Fruit fly (Drosophila melanogaster) whole organism, embryonic: Measurements from ENCODE around the gene CG7991.
A peak's percentile ranks its signal among the peaks of the same experiment; 100 is the strongest.

ENCODE experiments used
- ATbp ChIP-seq: fragments of 200-800 bp; sonication (Bioruptor generic); optimal IDR thresholded peaks from 2 replicates; lab custom pipeline; 2017; ENCODE audit warnings: missing biosample characterization, mild to moderate bottlenecking, missing genetic modification characterization, missing genetic modification reagents
- Atf-2 ChIP-seq: fragments of 200-800 bp; sonication (Bioruptor generic); optimal IDR thresholded peaks from 2 replicates; lab custom pipeline; 2016; ENCODE audit warnings: missing biosample characterization, missing genetic modification characterization
- CG10267 ChIP-seq: fragments of 200-800 bp; sonication (Bioruptor generic); optimal IDR thresholded peaks from 2 replicates; lab custom pipeline; 2018; ENCODE audit warnings: missing biosample characterization, mild to moderate bottlenecking, missing genetic modification characterization, moderate library complexity
- CG10543 ChIP-seq: fragments of 200-800 bp; sonication (Bioruptor generic); optimal IDR thresholded peaks from 3 replicates; lab custom pipeline; 2017; ENCODE audit warnings: missing biosample characterization, mild to moderate bottlenecking, missing genetic modification characterization, moderate library complexity
- CG11504 ChIP-seq: fragments of 200-800 bp; sonication (Bioruptor generic); optimal IDR thresholded peaks from 3 replicates; lab custom pipeline; 2019; ENCODE audit warnings: missing biosample characterization, mild to moderate bottlenecking, missing genetic modification characterization, moderate library complexity
- CG11696 ChIP-seq: fragments of 200-800 bp; sonication (Bioruptor generic); IDR thresholded peaks from 2 replicates; pipeline ENCODE4 v1.3.6; 2022; ENCODE audit warnings: missing biosample characterization, missing genetic modification characterization
- CG14441 ChIP-seq: fragments of 200-800 bp; sonication (Bioruptor generic); IDR thresholded peaks from 2 replicates; pipeline ENCODE4 v1.3.6; 2022; ENCODE audit warnings: missing biosample characterization, missing genetic modification characterization
- CG14667 ChIP-seq: fragments of 200-800 bp; sonication (Bioruptor generic); IDR thresholded peaks from 2 replicates; pipeline ENCODE4 v1.3.6; 2022; ENCODE audit warnings: missing biosample characterization, missing genetic modification characterization
- CG14710 ChIP-seq: fragments of 200-800 bp; sonication (Bioruptor generic); optimal IDR thresholded peaks from 3 replicates; lab custom pipeline; 2019; ENCODE audit warnings: missing biosample characterization, mild to moderate bottlenecking, missing genetic modification characterization, moderate library complexity
- CG15479 ChIP-seq: fragments of 200-800 bp; sonication (Bioruptor generic); optimal IDR thresholded peaks from 3 replicates; lab custom pipeline; 2019; ENCODE audit warnings: missing biosample characterization, mild to moderate bottlenecking, missing genetic modification characterization, moderate library complexity
- CG15696 ChIP-seq: fragments of 200-800 bp; sonication (Bioruptor generic); optimal IDR thresholded peaks from 2 replicates; lab custom pipeline; 2019; ENCODE audit warnings: missing biosample characterization, mild to moderate bottlenecking, missing genetic modification characterization, moderate library complexity
- CG1602 ChIP-seq: fragments of 200-800 bp; sonication (Bioruptor generic); optimal IDR thresholded peaks from 3 replicates; lab custom pipeline; 2016; ENCODE audit warnings: missing biosample characterization, missing genetic modification characterization
- CG17328 ChIP-seq: fragments of 200-800 bp; sonication (Bioruptor generic); IDR thresholded peaks from 2 replicates; pipeline ENCODE4 v1.3.6; 2022; ENCODE audit warnings: missing biosample characterization, missing genetic modification characterization
- CG18262 ChIP-seq: fragments of 200-800 bp; optimal IDR thresholded peaks from 3 replicates; lab custom pipeline; 2019; ENCODE audit warnings: missing biosample characterization, mild to moderate bottlenecking, missing genetic modification characterization, moderate library complexity
- CG18764 ChIP-seq: fragments of 200-800 bp; sonication (Bioruptor generic); optimal IDR thresholded peaks from 3 replicates; lab custom pipeline; 2016; ENCODE audit warnings: missing biosample characterization, missing genetic modification characterization
- CG2129 ChIP-seq: fragments of 200-800 bp; sonication (Bioruptor generic); IDR thresholded peaks from 2 replicates; pipeline ENCODE4 v1.3.6; 2022; ENCODE audit warnings: missing biosample characterization, missing genetic modification characterization; ENCODE audit not compliant: partially characterized antibody
- CG30403 ChIP-seq: fragments of 200-800 bp; sonication (Bioruptor generic); optimal IDR thresholded peaks from 3 replicates; lab custom pipeline; 2016; ENCODE audit warnings: missing biosample characterization, missing genetic modification characterization
- CG32532 ChIP-seq: fragments of 200-800 bp; sonication (Bioruptor generic); IDR thresholded peaks from 2 replicates; pipeline ENCODE4 v1.3.6; 2022; ENCODE audit warnings: missing biosample characterization, missing genetic modification characterization
- CG4707 ChIP-seq: fragments of 200-800 bp; sonication (Bioruptor generic); optimal IDR thresholded peaks from 2 replicates; lab custom pipeline; 2018; ENCODE audit warnings: missing biosample characterization, mild to moderate bottlenecking, missing genetic modification characterization, moderate library complexity
- CG6689 ChIP-seq: fragments of 200-800 bp; sonication (Bioruptor generic); IDR thresholded peaks from 2 replicates; pipeline ENCODE4 v1.3.6; 2022; ENCODE audit warnings: missing biosample characterization, missing genetic modification characterization
- CG7839 ChIP-seq: fragments of 200-800 bp; sonication (Bioruptor generic); optimal IDR thresholded peaks from 3 replicates; lab custom pipeline; 2018; ENCODE audit warnings: missing biosample characterization, mild to moderate bottlenecking, missing genetic modification characterization, moderate library complexity
- CG8924 ChIP-seq: fragments of 200-800 bp; optimal IDR thresholded peaks from 3 replicates; lab custom pipeline; 2019; ENCODE audit warnings: missing biosample characterization, mild to moderate bottlenecking, missing genetic modification characterization, moderate library complexity
- CrebB ChIP-seq: fragments of 200-800 bp; sonication (Bioruptor generic); optimal IDR thresholded peaks from 3 replicates; lab custom pipeline; 2018; ENCODE audit warnings: missing biosample characterization, mild to moderate bottlenecking, missing genetic modification characterization
- Drgx ChIP-seq: fragments of 200-800 bp; sonication (Bioruptor generic); IDR thresholded peaks from 2 replicates; pipeline ENCODE4 v1.3.6; 2022; ENCODE audit warnings: missing biosample characterization, missing genetic modification characterization
- E2f1 ChIP-seq: fragments of 200-800 bp; sonication (Bioruptor generic); IDR thresholded peaks from 2 replicates; pipeline ENCODE4 v1.3.6; 2022; ENCODE audit warnings: missing biosample characterization, missing genetic modification characterization
- Fer1 ChIP-seq: fragments of 200-800 bp; sonication (Bioruptor generic); optimal IDR thresholded peaks from 2 replicates; lab custom pipeline; 2017; ENCODE audit warnings: missing biosample characterization, mild to moderate bottlenecking, missing genetic modification characterization
- Hr51 ChIP-seq, 2 experiments: fragments of 200-800 bp; sonication (Bioruptor generic); optimal IDR thresholded peaks; 2 replicates in 1 of 2; 3 replicates in 1 of 2; lab custom pipeline; 2016 to 2018; ENCODE audit warnings: missing biosample characterization in 2 of 2, missing genetic modification characterization in 2 of 2, mild to moderate bottlenecking in 1 of 2, moderate library complexity in 1 of 2
- Hsf ChIP-seq: fragments of 200-800 bp; sonication (Bioruptor generic); optimal IDR thresholded peaks from 3 replicates; lab custom pipeline; 2016; ENCODE audit warnings: missing biosample characterization, missing genetic modification characterization
- Oli ChIP-seq: fragments of 200-800 bp; sonication (Bioruptor generic); optimal IDR thresholded peaks from 2 replicates; lab custom pipeline; 2018; ENCODE audit warnings: missing biosample characterization, mild to moderate bottlenecking, missing genetic modification characterization, moderate library complexity
- Pdp1 ChIP-seq, 2 experiments: fragments of 200-800 bp; sonication (Bioruptor generic); optimal IDR thresholded peaks; 3 replicates each; lab custom pipeline; 2016; ENCODE audit warnings: missing biosample characterization in 2 of 2, missing genetic modification characterization in 2 of 2, mild to moderate bottlenecking in 1 of 2, moderate library complexity in 1 of 2
- Ptx1 ChIP-seq: fragments of 200-800 bp; sonication (Bioruptor generic); IDR thresholded peaks from 2 replicates; pipeline ENCODE4 v1.3.6; 2022; ENCODE audit warnings: missing biosample characterization, missing genetic modification characterization
- Xrp1 ChIP-seq: fragments of 200-800 bp; sonication (Bioruptor generic); IDR thresholded peaks from 2 replicates; pipeline ENCODE4 v1.3.6; 2022; ENCODE audit warnings: missing biosample characterization, missing genetic modification characterization
- ase ChIP-seq: fragments of 200-800 bp; sonication (Bioruptor generic); IDR thresholded peaks from 3 replicates; pipeline ENCODE4 v1.3.6; 2022; ENCODE audit warnings: missing biosample characterization, missing genetic modification characterization
- ato ChIP-seq: fragments of 200-800 bp; sonication (Bioruptor generic); IDR thresholded peaks from 2 replicates; pipeline ENCODE4 v1.3.6; 2022; ENCODE audit warnings: missing biosample characterization, missing genetic modification characterization; ENCODE audit not compliant: partially characterized antibody
- dmrt11E ChIP-seq: fragments of 200-800 bp; sonication (Bioruptor generic); optimal IDR thresholded peaks from 3 replicates; lab custom pipeline; 2018; ENCODE audit warnings: missing biosample characterization, mild to moderate bottlenecking, missing genetic modification characterization, moderate library complexity
- fu2 ChIP-seq: fragments of 200-800 bp; sonication (Bioruptor generic); optimal IDR thresholded peaks from 2 replicates; lab custom pipeline; 2016; ENCODE audit warnings: missing biosample characterization, missing genetic modification characterization
- gem ChIP-seq: fragments of 200-800 bp; sonication (Bioruptor generic); optimal IDR thresholded peaks from 2 replicates; lab custom pipeline; 2019; ENCODE audit warnings: missing biosample characterization, mild to moderate bottlenecking, missing genetic modification characterization, moderate library complexity
- grn ChIP-seq: fragments of 200-800 bp; sonication (Bioruptor generic); optimal IDR thresholded peaks from 3 replicates; lab custom pipeline; 2017; ENCODE audit warnings: missing biosample characterization, missing genetic modification characterization
- gsb-n ChIP-seq: fragments of 200-800 bp; sonication (Bioruptor generic); optimal IDR thresholded peaks from 3 replicates; lab custom pipeline; 2018; ENCODE audit warnings: missing biosample characterization, mild to moderate bottlenecking, missing genetic modification characterization
- knrl ChIP-seq: fragments of 200-800 bp; sonication (Bioruptor generic); IDR thresholded peaks from 3 replicates; pipeline ENCODE4 v1.3.6; 2022; ENCODE audit warnings: missing biosample characterization, missing genetic modification characterization; ENCODE audit not compliant: partially characterized antibody
- mirr ChIP-seq: fragments of 200-800 bp; sonication (Bioruptor generic); optimal IDR thresholded peaks from 3 replicates; lab custom pipeline; 2018; ENCODE audit warnings: missing biosample characterization, mild to moderate bottlenecking, missing genetic modification characterization
- nmo ChIP-seq: fragments of 200-800 bp; sonication (Bioruptor generic); optimal IDR thresholded peaks from 2 replicates; lab custom pipeline; 2018; ENCODE audit warnings: missing biosample characterization, mild to moderate bottlenecking, missing genetic modification characterization, moderate library complexity
- phol ChIP-seq: fragments of 200-800 bp; sonication (Bioruptor generic); optimal IDR thresholded peaks from 3 replicates; lab custom pipeline; 2018; ENCODE audit warnings: missing biosample characterization, mild to moderate bottlenecking, missing genetic modification characterization, moderate library complexity
- prd ChIP-seq, 3 experiments: fragments of >200 bp in 2 of 3; fragments of 200-800 bp in 1 of 3; sonication (Bioruptor generic) in 1 of 3; optimal IDR thresholded peaks in 2 of 3; IDR thresholded peaks in 1 of 3; 2 replicates in 2 of 3; 3 replicates in 1 of 3; pipeline versions ENCODE4 v1.3.6 to Lab custom; 2017 to 2022; ENCODE audit warnings: missing biosample characterization in 1 of 3, missing genetic modification characterization in 1 of 3
- sens ChIP-seq: fragments of 200-800 bp; sonication (Bioruptor generic); peaks from one replicate; lab custom pipeline; 2016; ENCODE audit warnings: missing biosample characterization, missing genetic modification characterization
- sob ChIP-seq: fragments of 200-800 bp; sonication (Bioruptor generic); IDR thresholded peaks from 2 replicates; pipeline ENCODE4 v1.3.6; 2022; ENCODE audit warnings: missing biosample characterization, missing genetic modification characterization
- tap ChIP-seq: fragments of 200-800 bp; optimal IDR thresholded peaks from 3 replicates; lab custom pipeline; 2019; ENCODE audit warnings: missing biosample characterization, mild to moderate bottlenecking, missing genetic modification characterization, moderate library complexity
- tio ChIP-seq: fragments of 200-800 bp; sonication (Bioruptor generic); optimal IDR thresholded peaks from 2 replicates; lab custom pipeline; 2017; ENCODE audit warnings: missing biosample characterization, missing genetic modification characterization, inconsistent platforms

CG7991 gene

dm6 chr3L:1702367-1702927 lies 27.9 kb downstream of the CG7991 start, which contains the start of gene CG13931 (continued):
- TF ChIP-seq sens (GFP tag; lab: Kevin White, UChicago) (peak; percentile 80), CG10543 (GFP tag; lab: Kevin White, UChicago) (no peak), CG14441 (GFP tag; lab: Robert Waterston, UW) (0 out of 2 replicates have a peak, but pooled peaks have one; percentile 31), ato (no peak), CrebB (tag; lab: Kevin White, UChicago) (no peak), ATbp (GFP tag; lab: Kevin White, UChicago) (peak; percentile 1), Pdp1 (GFP tag; optimal IDR thresholded peaks at IDR 0.05; lab: Kevin White, UChicago) (peak in 1 of 2 experiments; percentile 17), ase (0 out of 3 replicates have a peak, but pooled peaks have one; percentile 22), CG15696 (tag; lab: Kevin White, UChicago) (peak; percentile 22), prd (optimal IDR thresholded peaks at IDR 0.05; lab: Kevin White, UChicago) (no peak), prd (GFP tag; IDR thresholded peaks at IDR 0.05; lab: Robert Waterston, UW) (peak; percentile 76), gem (tag; lab: Kevin White, UChicago) (peak; percentile 61), CG18262 (tag; lab: Kevin White, UChicago) (no peak), CG14667 (GFP tag; lab: Robert Waterston, UW) (0 out of 2 replicates have a peak, but pooled peaks have one; percentile 29), tap (tag; lab: Kevin White, UChicago) (no peak), CG8924 (peak; percentile 3), CG32532 (GFP tag; lab: Robert Waterston, UW) (0 out of 2 replicates have a peak, but pooled peaks have one; percentile 18), knrl (GFP tag; lab: Robert Waterston, UW) (no peak), dmrt11E (tag; lab: Kevin White, UChicago) (peak; percentile 56), Hr51 (GFP tag; optimal IDR thresholded peaks at IDR 0.05; lab: Kevin White, UChicago) (peak in 1 of 2 experiments; percentile 17), Ptx1 (peak; percentile 41; the same call in 1 of the 2 replicates), CG10267 (tag; lab: Kevin White, UChicago) (no peak), tio (peak; percentile 32), CG15479 (GFP tag; lab: Kevin White, UChicago) (no peak), grn (no peak), CG18764 (GFP tag; lab: Kevin White, UChicago) (peak; percentile 3), Fer1 (GFP tag; lab: Kevin White, UChicago) (no peak), CG11696 (no peak), Oli (peak; percentile 43), nmo (peak; percentile 35), CG11504 (tag; lab: Kevin White, UChicago) (peak; percentile 48), fu2 (GFP tag; lab: Kevin White, UChicago) (no peak), phol (tag; lab: Kevin White, UChicago) (peak; percentile 32), CG7839 (tag; lab: Kevin White, UChicago) (peak; percentile 46), mirr (no peak), Hsf (GFP tag; lab: Kevin White, UChicago) (peak; percentile 8), CG2129 (no peak), CG6689 (GFP tag; lab: Robert Waterston, UW) (peak; percentile 49), CG1602 (GFP tag; lab: Kevin White, UChicago) (peak; percentile 13), CG4707 (no peak), Atf-2 (GFP tag; lab: Kevin White, UChicago) (peak; percentile 2), sob (GFP tag; lab: Robert Waterston, UW) (peak; percentile 22; the same call in 1 of the 2 replicates), Drgx (peak; percentile 77), Xrp1 (GFP tag; lab: Robert Waterston, UW) (peak; percentile 54; the same call in 1 of the 2 replicates), CG30403 (GFP tag; lab: Kevin White, UChicago) (peak; percentile 38), gsb-n (tag; lab: Kevin White, UChicago) (no peak), E2f1 (GFP tag; lab: Robert Waterston, UW) (0 out of 2 replicates have a peak, but pooled peaks have one; percentile 13), CG17328 (peak; percentile 36; the same call in 1 of the 2 replicates), CG14710 (tag; lab: Kevin White, UChicago) (peak; percentile 21)
